Worm (Caenorhabditis elegans) whole organism, L2 larva: ENCODE results near the gene C01B10.44.

Experiments
- C34F6.9 ChIP-seq: fragments of 150-350 bp; optimal IDR thresholded peaks from 2 replicates; lab custom pipeline; 2014; ENCODE audit warnings: missing biosample characterization, missing genetic modification characterization
- F13H6.1 ChIP-seq: sonication (generic microtip); optimal IDR thresholded peaks from 2 replicates; lab custom pipeline; 2016; ENCODE audit warnings: missing genetic modification characterization, missing compliant biosample characterization
- R02D3.7 ChIP-seq: fragments of 150-350 bp; optimal IDR thresholded peaks from 2 replicates; lab custom pipeline; 2014; ENCODE audit warnings: missing biosample characterization, missing genetic modification characterization
- Y55F3AM.14 ChIP-seq: fragments of 200-800 bp; sonication (Bioruptor generic); optimal IDR thresholded peaks from 2 replicates; lab custom pipeline; 2018; ENCODE audit warnings: mild to moderate bottlenecking, missing genetic modification characterization, missing compliant biosample characterization
- ZK546.5 ChIP-seq: sonication (generic microtip); optimal IDR thresholded peaks from 2 replicates; lab custom pipeline; 2017; ENCODE audit warnings: missing biosample characterization, missing genetic modification characterization
- aly-2 ChIP-seq: fragments of 150-350 bp; optimal IDR thresholded peaks from 2 replicates; lab custom pipeline; 2014; ENCODE audit warnings: missing biosample characterization, missing genetic modification characterization
- ama-1 ChIP-seq: fragments of 150-350 bp; optimal IDR thresholded peaks from 2 replicates; lab custom pipeline; 2018; ENCODE audit warnings: inconsistent platforms
- blmp-1 ChIP-seq: sonication (generic microtip); optimal IDR thresholded peaks from 2 replicates; lab custom pipeline; 2017; ENCODE audit warnings: missing genetic modification characterization, mild to moderate bottlenecking, missing compliant biosample characterization, antibody characterized with exemption, moderate library complexity; ENCODE audit not compliant: insufficient read depth
- ceh-16 ChIP-seq: fragments of 150-350 bp; optimal IDR thresholded peaks from 2 replicates; lab custom pipeline; 2014; ENCODE audit warnings: missing biosample characterization, missing genetic modification characterization
- ceh-82 ChIP-seq: fragments of 150-350 bp; optimal IDR thresholded peaks from 2 replicates; lab custom pipeline; 2014; ENCODE audit warnings: missing biosample characterization, missing genetic modification characterization
- crh-2 ChIP-seq: sonication (generic microtip); optimal IDR thresholded peaks from 2 replicates; lab custom pipeline; 2017; ENCODE audit warnings: missing biosample characterization, missing genetic modification characterization
- egl-27 ChIP-seq: sonication (generic microtip); optimal IDR thresholded peaks from 3 replicates; lab custom pipeline; 2017; ENCODE audit warnings: missing biosample characterization, missing genetic modification reagents, missing genetic modification characterization
- elt-1 ChIP-seq: fragments of 150-350 bp; optimal IDR thresholded peaks from 2 replicates; lab custom pipeline; 2014; ENCODE audit warnings: missing biosample characterization, missing genetic modification characterization
- elt-3 ChIP-seq: sonication (generic microtip); optimal IDR thresholded peaks from 2 replicates; lab custom pipeline; 2017; ENCODE audit warnings: missing biosample characterization, missing genetic modification characterization
- fos-1 ChIP-seq: fragments of 150-350 bp; optimal IDR thresholded peaks from 2 replicates; lab custom pipeline; 2014; ENCODE audit warnings: missing biosample characterization, missing genetic modification characterization
- gmeb-1 ChIP-seq: fragments of 150-350 bp; optimal IDR thresholded peaks from 2 replicates; lab custom pipeline; 2014; ENCODE audit warnings: missing biosample characterization, missing genetic modification characterization
- lin-39 ChIP-seq: fragments of 150-350 bp; optimal IDR thresholded peaks from 2 replicates; lab custom pipeline; 2014; ENCODE audit warnings: missing biosample characterization, missing genetic modification reagents, missing genetic modification characterization
- lsy-2 ChIP-seq, 2 experiments: fragments of 150-350 bp in 1 of 2; sonication (generic microtip) in 1 of 2; optimal IDR thresholded peaks; 2 replicates each; lab custom pipeline; 2014 to 2017; ENCODE audit warnings: missing biosample characterization in 2 of 2, missing genetic modification characterization in 2 of 2
- mab-5 ChIP-seq: fragments of 150-350 bp; optimal IDR thresholded peaks from 2 replicates; lab custom pipeline; 2014; ENCODE audit warnings: missing biosample characterization, missing genetic modification characterization
- nhr-11 ChIP-seq: fragments of 150-350 bp; optimal IDR thresholded peaks from 2 replicates; lab custom pipeline; 2014; ENCODE audit warnings: missing biosample characterization, missing genetic modification characterization
- nhr-129 ChIP-seq: fragments of 150-350 bp; optimal IDR thresholded peaks from 2 replicates; lab custom pipeline; 2014; ENCODE audit warnings: missing biosample characterization, missing genetic modification characterization
- nhr-21 ChIP-seq: fragments of 150-350 bp; optimal IDR thresholded peaks from 2 replicates; lab custom pipeline; 2014; ENCODE audit warnings: missing biosample characterization, missing genetic modification characterization
- nhr-23 ChIP-seq: fragments of 150-350 bp; optimal IDR thresholded peaks from 2 replicates; lab custom pipeline; 2014; ENCODE audit warnings: missing biosample characterization, missing genetic modification reagents, missing genetic modification characterization
- nhr-237 ChIP-seq: fragments of 150-350 bp; optimal IDR thresholded peaks from 2 replicates; lab custom pipeline; 2014; ENCODE audit warnings: missing biosample characterization, missing genetic modification characterization
- nhr-25 ChIP-seq: fragments of 150-350 bp; sonication (generic microtip); optimal IDR thresholded peaks from 3 replicates; lab custom pipeline; 2014; ENCODE audit warnings: missing biosample characterization, missing genetic modification characterization
- nhr-6 ChIP-seq: fragments of 150-350 bp; optimal IDR thresholded peaks from 2 replicates; lab custom pipeline; 2014; ENCODE audit warnings: missing biosample characterization, missing genetic modification characterization
- peb-1 ChIP-seq: fragments of 150-350 bp; optimal IDR thresholded peaks from 2 replicates; lab custom pipeline; 2014; ENCODE audit warnings: missing biosample characterization, missing genetic modification characterization
- sem-4 ChIP-seq: fragments of 150-350 bp; optimal IDR thresholded peaks from 2 replicates; lab custom pipeline; 2014; ENCODE audit warnings: missing biosample characterization, missing genetic modification reagents, missing genetic modification characterization
- skn-1 ChIP-seq: sonication (generic microtip); optimal IDR thresholded peaks from 2 replicates; lab custom pipeline; 2017; ENCODE audit warnings: missing biosample characterization, missing genetic modification characterization
- sma-3 ChIP-seq: sonication (generic microtip); optimal IDR thresholded peaks from 2 replicates; lab custom pipeline; 2016; ENCODE audit warnings: missing genetic modification reagents, missing genetic modification characterization, missing compliant biosample characterization
- unc-39 ChIP-seq: fragments of 150-350 bp; optimal IDR thresholded peaks from 2 replicates; lab custom pipeline; 2014; ENCODE audit warnings: missing biosample characterization, missing genetic modification characterization
- unc-55 ChIP-seq: fragments of 150-350 bp; sonication (generic microtip); optimal IDR thresholded peaks from 3 replicates; lab custom pipeline; 2014; ENCODE audit warnings: missing biosample characterization, missing genetic modification reagents, missing genetic modification characterization
- unc-62 ChIP-seq: fragments of 150-350 bp; optimal IDR thresholded peaks from 2 replicates; lab custom pipeline; 2014; ENCODE audit warnings: missing biosample characterization, missing genetic modification reagents, missing genetic modification characterization
- ztf-11 ChIP-seq: sonication (generic microtip); optimal IDR thresholded peaks from 2 replicates; lab custom pipeline; 2017; ENCODE audit warnings: missing biosample characterization, missing genetic modification characterization
- ztf-4 ChIP-seq: fragments of 150-350 bp; optimal IDR thresholded peaks from 2 replicates; lab custom pipeline; 2014; ENCODE audit warnings: missing biosample characterization, missing genetic modification characterization

The C01B10.44 gene

DNA sequence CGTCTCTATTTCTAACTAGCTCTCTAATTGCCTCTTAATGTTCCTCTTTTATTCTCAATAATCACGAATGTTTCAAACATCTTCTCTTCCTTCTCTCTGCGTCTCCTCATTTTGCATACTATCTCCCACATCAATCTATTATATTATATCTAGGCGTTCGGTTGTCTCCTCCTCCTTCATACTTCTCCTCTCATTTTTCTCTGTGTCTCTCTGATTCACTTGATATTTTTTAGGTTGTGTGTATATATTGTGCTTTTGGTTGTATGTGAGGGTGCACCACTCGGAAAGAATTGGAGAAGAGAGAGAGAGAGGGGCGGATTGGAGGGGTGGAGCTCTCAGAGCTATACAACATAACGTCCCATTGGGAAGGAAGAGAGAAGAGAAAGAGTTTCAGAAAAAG lies 25.1 kb downstream of the C01B10.44 start:
- TF ChIP-seq unc-62 (GFP tag; lab: Kevin White, UChicago): no peak
- peak; percentile 44 for TF ChIP-seq C34F6.9 (tag; lab: Kevin White, UChicago)
- TF ChIP-seq nhr-23 (tag; lab: Kevin White, UChicago): no peak
- TF ChIP-seq nhr-237 (tag; lab: Kevin White, UChicago): no peak
- no peak for TF ChIP-seq elt-1 (tag; lab: Kevin White, UChicago)
- TF ChIP-seq F13H6.1 (tag; lab: Kevin White, UChicago): peak; percentile 56
- TF ChIP-seq lsy-2 (tag; optimal IDR thresholded peaks at IDR 0.05; lab: Kevin White, UChicago): peak in 1 of 2 experiments; percentile 29
- peak; percentile 41 for TF ChIP-seq unc-55 (GFP tag; lab: Kevin White, UChicago)
- no peak for TF ChIP-seq nhr-21
- TF ChIP-seq mab-5 (tag; lab: Kevin White, UChicago): peak; percentile 43

DNA sequence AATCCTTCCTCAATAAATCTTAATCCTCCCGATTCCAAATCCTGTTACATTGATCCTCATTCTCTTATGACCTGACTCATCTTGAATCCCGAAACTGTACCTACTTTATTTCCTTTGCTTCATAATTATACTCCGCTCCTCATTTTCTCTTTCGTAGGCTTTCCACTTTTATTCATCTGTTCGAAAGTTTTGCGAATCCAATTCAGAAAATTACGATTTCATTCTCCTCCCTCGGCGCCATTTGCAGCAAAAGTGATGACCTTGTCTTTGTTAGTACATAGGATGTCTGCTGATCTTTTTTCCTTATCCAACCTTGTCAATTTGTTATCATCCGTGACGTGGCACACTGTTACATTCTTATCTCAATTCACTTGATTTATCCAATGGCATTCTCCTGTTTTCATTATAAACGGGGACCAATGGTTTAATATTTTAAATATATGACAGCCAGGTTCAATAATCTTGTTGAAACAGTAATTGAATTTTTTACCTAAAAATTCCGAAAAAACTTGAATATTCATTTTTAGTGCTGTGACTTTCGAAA lies 29.1 kb downstream of the C01B10.44 start:
- TF ChIP-seq lin-39 (no peak), crh-2 (tag; lab: Kevin White, UChicago) (peak; percentile 77)

DNA sequence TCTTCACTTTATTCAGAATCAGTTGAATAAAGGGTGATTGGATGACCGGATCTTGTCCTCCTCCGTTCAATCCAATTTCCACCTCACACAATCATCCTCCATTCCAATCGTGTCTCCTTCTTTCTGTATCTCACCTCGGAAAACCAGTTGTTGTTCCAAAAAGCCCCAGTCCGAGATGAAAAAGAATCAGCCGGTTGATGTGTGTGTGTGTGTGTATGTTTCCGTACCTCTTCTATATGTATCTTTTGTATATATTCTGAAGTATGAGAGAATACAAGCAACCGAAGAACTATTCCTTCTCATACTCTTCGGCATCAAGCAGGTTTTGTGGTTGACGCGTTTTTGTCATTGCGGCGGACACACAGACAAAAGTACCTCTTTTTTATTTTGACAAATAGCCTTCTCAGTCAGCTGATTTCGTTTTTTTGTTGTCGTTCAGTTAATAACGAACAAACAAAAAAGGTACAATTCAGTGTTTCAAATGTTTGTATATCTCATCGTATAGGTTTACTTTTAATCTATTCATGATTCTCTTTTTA lies 30.2 kb downstream of the C01B10.44 start:
- no peak for TF ChIP-seq gmeb-1 (tag; lab: Kevin White, UChicago)
- peak; percentile 1 for TF ChIP-seq Y55F3AM.14 (GFP tag; lab: Kevin White, UChicago)
- no peak for TF ChIP-seq mab-5 (tag; lab: Kevin White, UChicago)
- no peak for TF ChIP-seq peb-1 (tag; lab: Kevin White, UChicago)
- TF ChIP-seq F13H6.1 (tag; lab: Kevin White, UChicago): no peak
- peak; percentile 15 for TF ChIP-seq nhr-25 (tag; lab: Kevin White, UChicago)
- no peak for TF ChIP-seq blmp-1
- TF ChIP-seq ama-1: no peak
- peak; percentile 48 for TF ChIP-seq nhr-21
- no peak for TF ChIP-seq ceh-82 (tag; lab: Kevin White, UChicago)
- no peak for TF ChIP-seq skn-1 (tag; lab: Kevin White, UChicago)
- no peak for TF ChIP-seq elt-3 (tag; lab: Kevin White, UChicago)
- TF ChIP-seq aly-2 (tag; lab: Kevin White, UChicago): no peak
- TF ChIP-seq ztf-11 (tag; lab: Kevin White, UChicago): no peak
- TF ChIP-seq ZK546.5 (tag; lab: Kevin White, UChicago): no peak
- TF ChIP-seq ceh-16 (tag; lab: Kevin White, UChicago): no peak
- no peak for TF ChIP-seq nhr-23 (tag; lab: Kevin White, UChicago)
- TF ChIP-seq C34F6.9 (tag; lab: Kevin White, UChicago): no peak
- no peak for TF ChIP-seq nhr-129 (tag; lab: Kevin White, UChicago)
- no peak for TF ChIP-seq elt-1 (tag; lab: Kevin White, UChicago)
- TF ChIP-seq nhr-6 (tag; lab: Kevin White, UChicago): no peak
- peak; percentile 43 for TF ChIP-seq sem-4 (tag; lab: Kevin White, UChicago)

DNA sequence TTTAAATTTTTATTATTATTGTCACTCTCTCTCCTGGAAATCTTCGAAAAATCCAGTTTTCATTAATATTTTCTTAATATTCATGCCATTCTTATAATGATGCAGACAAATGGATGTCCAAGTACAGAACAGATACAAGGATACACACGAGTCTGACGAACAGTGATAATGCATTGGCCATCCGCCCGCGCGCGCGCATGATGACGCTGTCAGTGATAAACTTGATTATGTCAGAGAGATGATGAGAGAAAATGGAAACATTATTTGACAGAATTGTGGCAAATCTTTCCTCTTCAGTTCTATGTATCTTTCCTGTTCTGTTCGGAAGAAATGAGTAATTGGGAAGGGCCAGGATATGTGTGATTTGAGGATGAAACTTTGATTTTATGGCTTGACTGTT lies 32.3 kb downstream of the C01B10.44 start:
- peak; percentile 44 for TF ChIP-seq sma-3
- TF ChIP-seq nhr-21: peak; percentile 69
- no peak for TF ChIP-seq C34F6.9 (tag; lab: Kevin White, UChicago)
- no peak for TF ChIP-seq egl-27 (tag; lab: Kevin White, UChicago)
- no peak for TF ChIP-seq peb-1 (tag; lab: Kevin White, UChicago)
- TF ChIP-seq R02D3.7 (tag; lab: Kevin White, UChicago): no peak
- no peak for TF ChIP-seq elt-3 (tag; lab: Kevin White, UChicago)
- TF ChIP-seq fos-1 (tag; lab: Kevin White, UChicago): peak; percentile 40
- TF ChIP-seq nhr-6 (tag; lab: Kevin White, UChicago): no peak
- TF ChIP-seq crh-2 (tag; lab: Kevin White, UChicago): no peak
- no peak for TF ChIP-seq sem-4 (tag; lab: Kevin White, UChicago)
- no peak for TF ChIP-seq nhr-237 (tag; lab: Kevin White, UChicago)
- TF ChIP-seq unc-39 (tag; lab: Kevin White, UChicago): no peak
- TF ChIP-seq ztf-4: no peak
- TF ChIP-seq F13H6.1 (tag; lab: Kevin White, UChicago): no peak
- TF ChIP-seq nhr-11: no peak
- TF ChIP-seq, all 48 proteins: peak for 3
